Worm (Caenorhabditis elegans) whole organism, midembryonic: ENCODE measurements around the gene gta-1.

ENCODE experiments used
- T22C8.4 ChIP-seq: fragments of 200-800 bp; sonication (Bioruptor generic); IDR thresholded peaks from 2 replicates; pipeline ENCODE4 v1.3.6; 2022; ENCODE audit warnings: missing genetic modification characterization, missing compliant biosample characterization
- ref-1 ChIP-seq: fragments of 200-800 bp; sonication (Bioruptor generic); conservative IDR thresholded peaks from 2 replicates; pipeline ENCODE4 v1.3.6; 2022; ENCODE audit warnings: missing genetic modification reagents, missing genetic modification characterization, missing compliant biosample characterization
- tab-1 ChIP-seq: fragments of 200-800 bp; sonication (Bioruptor generic); IDR thresholded peaks from 2 replicates; pipeline ENCODE4 v1.3.6; 2022; ENCODE audit warnings: missing genetic modification characterization, missing compliant biosample characterization
- ztf-23 ChIP-seq: fragments of 200-800 bp; sonication (Bioruptor generic); IDR thresholded peaks from 2 replicates; pipeline ENCODE4 v1.3.6; 2022; ENCODE audit warnings: missing genetic modification reagents, missing genetic modification characterization, missing compliant biosample characterization

- TF ChIP-seq ref-1 (GFP tag; lab: Robert Waterston, UW) = no peak
- TF ChIP-seq ztf-23 = no peak
- no peak for TF ChIP-seq tab-1
- no peak for TF ChIP-seq T22C8.4 (GFP tag; lab: Robert Waterston, UW)
These were observed 23.4 kb upstream of the gta-1 start for ce11 chrIV:10157034-10157433.
